Worm (Caenorhabditis elegans): Measurements from ENCODE around the gene rev-3.

The rev-3 gene

ce11 chrIII:5836816-5837215, 46.4 kb upstream of the rev-3 start, which contains the start of gene W04D12.1 (continued):
- no peak for TF ChIP-seq ceh-63 (GFP tag; optimal IDR thresholded peaks at IDR 0.05)
- peak in 1 of 2 experiments; percentile 11 for TF ChIP-seq efl-1 (optimal IDR thresholded peaks at IDR 0.05)
- TF ChIP-seq efl-1 (GFP tag; optimal IDR thresholded peaks at IDR 0.05 in 1 of 2) = no peak
- no peak for TF ChIP-seq elt-3 (tag; optimal IDR thresholded peaks at IDR 0.05)
- no peak for TF ChIP-seq snpc-4 (tag; optimal IDR thresholded peaks at IDR 0.05)
- no peak for TF ChIP-seq ces-1 (GFP tag; optimal IDR thresholded peaks at IDR 0.05)
- no peak for TF ChIP-seq pqm-1 (tag; optimal IDR thresholded peaks at IDR 0.05)

ce11 chrIII:5836261-5836660, 45.8 kb upstream of the rev-3 start:
- TF ChIP-seq ceh-88 (GFP tag; IDR thresholded peaks at IDR 0.05) = no peak
- no peak for TF ChIP-seq isw-1 (GFP tag; IDR thresholded peaks at IDR 0.05)
- TF ChIP-seq ces-1 (GFP tag; optimal IDR thresholded peaks at IDR 0.05) = no peak
- TF ChIP-seq ceh-82 (tag; optimal IDR thresholded peaks at IDR 0.05) = peak in 1 of 3 experiments; percentile 8
- no peak for TF ChIP-seq unc-62 (GFP tag; optimal IDR thresholded peaks at IDR 0.05)
- no peak for TF ChIP-seq vab-15 (tag; optimal IDR thresholded peaks at IDR 0.05)
- no peak for TF ChIP-seq alr-1 (tag; optimal IDR thresholded peaks at IDR 0.05; ENCODE audit: borderline replicate concordance)
- TF ChIP-seq egl-13 (tag; optimal IDR thresholded peaks at IDR 0.05) = no peak
- TF ChIP-seq pqm-1 (tag; optimal IDR thresholded peaks at IDR 0.05) = no peak
- TF ChIP-seq sup-37 (GFP tag; optimal IDR thresholded peaks at IDR 0.05) = no peak
- no peak for TF ChIP-seq egl-27 (tag; optimal IDR thresholded peaks at IDR 0.05)
- TF ChIP-seq nhr-90 (tag; optimal IDR thresholded peaks at IDR 0.05; ENCODE audit: poor library complexity) = no peak
- no peak for TF ChIP-seq aha-1 (tag; optimal IDR thresholded peaks at IDR 0.05)
- peak; percentile 16 for TF ChIP-seq nhr-20 (tag; optimal IDR thresholded peaks at IDR 0.05)
- TF ChIP-seq lin-14 (GFP tag; optimal IDR thresholded peaks at IDR 0.05) = peak; percentile 55
- TF ChIP-seq mef-2 (tag; optimal IDR thresholded peaks at IDR 0.05) = no peak
- TF ChIP-seq dsc-1 (tag; optimal IDR thresholded peaks at IDR 0.05) = no peak
- TF ChIP-seq nhr-71 (tag; optimal IDR thresholded peaks at IDR 0.05) = peak; percentile 38
- TF ChIP-seq efl-1 (optimal IDR thresholded peaks at IDR 0.05) = no peak
- TF ChIP-seq efl-1 (GFP tag; optimal IDR thresholded peaks at IDR 0.05 in 1 of 2) = peak in 1 of 2 experiments; percentile 89
- no peak for TF ChIP-seq elt-3 (tag; optimal IDR thresholded peaks at IDR 0.05)
- peak; percentile 80 for TF ChIP-seq nhr-85 (tag)
- TF ChIP-seq sox-4 (tag; optimal IDR thresholded peaks at IDR 0.05) = no peak
- no peak for TF ChIP-seq pax-3 (tag; optimal IDR thresholded peaks at IDR 0.05)
- no peak for TF ChIP-seq nhr-47 (tag; optimal IDR thresholded peaks at IDR 0.05)
- TF ChIP-seq ama-1 (optimal IDR thresholded peaks at IDR 0.05) = peak; percentile 38
- no peak for TF ChIP-seq ceh-90 (tag; optimal IDR thresholded peaks at IDR 0.05)

ce11 chrIII:5835163-5835871, 44.9 kb upstream of the rev-3 start:
- TF ChIP-seq nhr-85 (tag) = peak; percentile 72
- TF ChIP-seq snu-23 (GFP tag; optimal IDR thresholded peaks at IDR 0.05) = peak; percentile 44
- TF ChIP-seq ces-1 (GFP tag; optimal IDR thresholded peaks at IDR 0.05) = no peak
- TF ChIP-seq nhr-20 (tag; optimal IDR thresholded peaks at IDR 0.05) = peak; percentile 41
- no peak for TF ChIP-seq lir-3 (tag; optimal IDR thresholded peaks at IDR 0.05; ENCODE audit: poor library complexity)
- peak; percentile 58 for TF ChIP-seq rnt-1 (tag; optimal IDR thresholded peaks at IDR 0.05)
- TF ChIP-seq vab-15 (tag; optimal IDR thresholded peaks at IDR 0.05) = peak; percentile 18
- TF ChIP-seq lin-14 (GFP tag; optimal IDR thresholded peaks at IDR 0.05) = peak; percentile 47
- TF ChIP-seq elt-2 (tag; optimal IDR thresholded peaks at IDR 0.05) = peak; percentile 67
- peak; percentile 45 for TF ChIP-seq nhr-90 (tag; optimal IDR thresholded peaks at IDR 0.05; ENCODE audit: poor library complexity)
- peak; percentile 31 for TF ChIP-seq nhr-71 (tag; optimal IDR thresholded peaks at IDR 0.05)
- TF ChIP-seq efl-1 (optimal IDR thresholded peaks at IDR 0.05) = no peak
- peak in 1 of 2 experiments; percentile 67 for TF ChIP-seq efl-1 (GFP tag; optimal IDR thresholded peaks at IDR 0.05 in 1 of 2)
- TF ChIP-seq xbp-1 (tag; optimal IDR thresholded peaks at IDR 0.05) = no peak
- no peak for TF ChIP-seq C04F5.9 (tag; optimal IDR thresholded peaks at IDR 0.05)
- TF ChIP-seq mdl-1 (tag; optimal IDR thresholded peaks at IDR 0.05) = peak in 1 of 2 experiments; percentile 9
- TF ChIP-seq swsn-7 (tag; optimal IDR thresholded peaks at IDR 0.05) = peak; percentile 13
- peak; percentile 74 for TF ChIP-seq blmp-1 (tag; optimal IDR thresholded peaks at IDR 0.05)
- peak; percentile 11 for TF ChIP-seq nhr-47 (tag; optimal IDR thresholded peaks at IDR 0.05)
- TF ChIP-seq elt-3 (tag; optimal IDR thresholded peaks at IDR 0.05) = peak in 5 of 6 experiments; percentile 71 to 99 (median 83)
- TF ChIP-seq skn-1 (tag; optimal IDR thresholded peaks at IDR 0.05) = no peak
- TF ChIP-seq lin-35 (GFP tag; optimal IDR thresholded peaks at IDR 0.05) = peak in 1 of 2 experiments; percentile 63
- TF ChIP-seq lsy-2 (tag; optimal IDR thresholded peaks at IDR 0.05) = peak in 1 of 2 experiments; percentile 41
- peak; percentile 39 for TF ChIP-seq unc-130 (tag; optimal IDR thresholded peaks at IDR 0.05)

Data from whole organism, L1 larva.